Fruit fly (Drosophila melanogaster): ENCODE measurements around the gene CG14634.

The CG14634 gene

dm6 chrX:894182-894581, 31.8 kb downstream of the CG14634 start, which contains the start of gene CG11663:
Gene CG11663, plus strand, starts transcription at chrX:894482.
- TF ChIP-seq Myc (optimal IDR thresholded peaks at IDR 0.05): no peak
- TF ChIP-seq insv (optimal IDR thresholded peaks at IDR 0.05): no peak
- no peak for TF ChIP-seq h (optimal IDR thresholded peaks at IDR 0.05)
- TF ChIP-seq ttk (optimal IDR thresholded peaks at IDR 0.05): no peak
- no peak for TF ChIP-seq psq (optimal IDR thresholded peaks at IDR 0.05)
- TF ChIP-seq Sin3A (optimal IDR thresholded peaks at IDR 0.05): no peak

DNA sequence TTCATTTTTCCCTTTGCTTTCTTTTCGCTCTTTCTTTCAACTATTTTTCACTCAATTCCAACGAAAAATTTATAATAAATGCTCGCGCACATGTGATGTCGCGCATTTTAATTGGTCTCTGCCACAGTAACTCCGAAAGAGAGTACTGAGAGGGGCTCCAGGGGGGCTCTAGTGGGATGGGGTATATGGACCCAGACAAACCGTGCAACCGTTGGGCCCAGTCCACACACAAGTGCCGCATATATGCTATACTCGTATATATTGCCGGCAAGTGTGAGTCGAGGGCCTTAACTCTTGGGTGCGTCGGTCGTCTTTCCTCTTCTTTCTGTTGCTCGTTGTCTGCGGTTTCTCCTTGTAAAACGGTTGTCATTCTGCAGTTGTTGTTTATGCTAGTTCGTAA, 36.0 kb downstream of the CG14634 start:
- TF ChIP-seq Myc (optimal IDR thresholded peaks at IDR 0.05) (no peak), psq (optimal IDR thresholded peaks at IDR 0.05) (no peak), h (optimal IDR thresholded peaks at IDR 0.05) (no peak), Sin3A (optimal IDR thresholded peaks at IDR 0.05) (no peak), insv (optimal IDR thresholded peaks at IDR 0.05) (no peak), ttk (optimal IDR thresholded peaks at IDR 0.05) (no peak)

- no peak for TF ChIP-seq psq (optimal IDR thresholded peaks at IDR 0.05)
- no peak for TF ChIP-seq h (optimal IDR thresholded peaks at IDR 0.05)
- TF ChIP-seq Sin3A (optimal IDR thresholded peaks at IDR 0.05): no peak
- TF ChIP-seq Myc (optimal IDR thresholded peaks at IDR 0.05): no peak
- no peak for TF ChIP-seq ttk (optimal IDR thresholded peaks at IDR 0.05)
- no peak for TF ChIP-seq insv (optimal IDR thresholded peaks at IDR 0.05)
Measured at dm6 chrX:899407-900050, 37.1 kb downstream of the CG14634 start.

DNA sequence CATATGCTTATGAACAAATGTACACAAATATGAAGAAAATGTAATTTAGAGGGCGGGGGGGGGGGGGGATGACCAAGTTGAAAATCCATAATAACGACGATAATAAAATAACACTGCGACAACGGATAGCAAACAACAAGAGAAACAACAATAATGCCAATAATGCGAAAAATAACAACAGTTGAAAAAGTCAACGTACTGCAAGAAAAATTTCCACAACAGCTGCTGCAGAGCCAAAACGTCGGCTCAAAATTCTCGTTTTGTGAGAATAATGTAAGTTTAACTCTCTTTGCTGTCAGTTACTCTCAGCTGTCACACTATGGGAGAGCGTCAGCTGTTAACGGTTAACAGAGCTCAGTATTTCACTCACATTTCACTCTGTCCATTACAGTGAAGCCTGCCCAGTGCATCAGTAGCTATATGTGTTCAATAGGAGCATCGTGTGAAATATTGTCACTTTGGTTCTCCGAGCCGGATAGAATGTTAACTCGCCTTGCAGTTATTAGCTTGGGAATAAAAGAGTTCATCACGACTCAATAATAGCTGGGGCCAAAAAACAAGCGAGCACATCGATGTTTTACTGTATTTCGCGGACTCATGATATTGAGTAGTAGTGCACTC, 38.4 kb downstream of the CG14634 start:
- TF ChIP-seq h (optimal IDR thresholded peaks at IDR 0.05): no peak
- no peak for TF ChIP-seq Sin3A (optimal IDR thresholded peaks at IDR 0.05)
- no peak for TF ChIP-seq psq (optimal IDR thresholded peaks at IDR 0.05)
- TF ChIP-seq ttk (optimal IDR thresholded peaks at IDR 0.05): no peak
- TF ChIP-seq insv (optimal IDR thresholded peaks at IDR 0.05): no peak
- no peak for TF ChIP-seq Myc (optimal IDR thresholded peaks at IDR 0.05)

DNA sequence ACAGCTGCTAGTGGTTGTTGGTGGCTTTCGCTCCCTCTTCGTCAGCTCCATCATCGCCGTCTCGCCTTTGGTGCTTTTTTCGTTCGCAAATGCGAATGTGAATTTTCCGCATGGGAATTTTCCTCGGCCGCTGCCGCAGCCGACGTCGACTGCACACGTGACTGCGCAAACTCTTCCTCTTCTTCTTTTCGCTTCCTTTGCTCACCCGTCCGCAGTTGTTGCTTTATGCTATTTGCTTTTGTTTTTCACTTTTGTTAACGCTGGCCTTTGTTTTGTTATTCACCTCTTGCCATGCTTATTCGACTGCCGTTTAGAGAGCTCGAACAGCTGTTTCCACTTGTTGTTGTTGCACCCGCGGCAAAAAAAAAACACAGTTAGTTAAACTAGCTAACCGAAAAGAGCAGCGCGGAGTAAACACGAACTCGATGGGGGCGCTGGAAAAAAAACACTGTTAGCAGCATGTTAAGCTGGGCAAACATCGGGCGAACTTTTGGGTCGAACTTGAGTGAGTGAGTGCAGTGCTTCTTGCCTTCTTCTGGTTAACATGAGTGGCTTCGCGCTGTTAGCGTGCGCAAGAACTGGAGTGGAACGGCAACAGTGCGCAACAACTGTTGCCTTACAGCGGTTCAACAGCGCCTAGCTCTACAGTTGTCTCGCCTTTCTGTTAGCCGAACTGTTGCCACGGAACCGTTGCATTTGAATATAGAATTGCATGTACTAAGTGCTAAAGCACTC, 46.5 kb downstream of the CG14634 start:
- TF ChIP-seq Myc (optimal IDR thresholded peaks at IDR 0.05) (no peak), h (optimal IDR thresholded peaks at IDR 0.05) (no peak), Sin3A (optimal IDR thresholded peaks at IDR 0.05) (no peak), ttk (optimal IDR thresholded peaks at IDR 0.05) (no peak), psq (optimal IDR thresholded peaks at IDR 0.05) (no peak), insv (optimal IDR thresholded peaks at IDR 0.05) (no peak)

All from Kc167 (cell line).